Fruit fly (Drosophila melanogaster) whole organism, embryonic: Measurements from ENCODE around the gene Ppm1.

Source experiments
- CG1647 ChIP-seq: fragments of 200-800 bp; sonication (Bioruptor generic); optimal IDR thresholded peaks from 3 replicates; lab custom pipeline; 2016; ENCODE audit warnings: missing biosample characterization, missing genetic modification characterization
- CG17802 ChIP-seq: fragments of 200-800 bp; sonication (Bioruptor generic); optimal IDR thresholded peaks from 2 replicates; lab custom pipeline; 2018; ENCODE audit warnings: missing biosample characterization, mild to moderate bottlenecking, missing genetic modification characterization, moderate library complexity
- CG18262 ChIP-seq: fragments of 200-800 bp; optimal IDR thresholded peaks from 3 replicates; lab custom pipeline; 2019; ENCODE audit warnings: missing biosample characterization, mild to moderate bottlenecking, missing genetic modification characterization, moderate library complexity
- CG31365 ChIP-seq: fragments of 200-800 bp; sonication (Bioruptor generic); optimal IDR thresholded peaks from 2 replicates; lab custom pipeline; 2018; ENCODE audit warnings: missing biosample characterization, mild to moderate bottlenecking, missing genetic modification characterization
- CG3838 ChIP-seq: fragments of 200-800 bp; sonication (Bioruptor generic); optimal IDR thresholded peaks from 3 replicates; lab custom pipeline; 2016; ENCODE audit warnings: missing biosample characterization, missing genetic modification characterization
- CG42726 ChIP-seq: fragments of 200-800 bp; sonication (Bioruptor generic); IDR thresholded peaks from 2 replicates; pipeline ENCODE4 v1.3.6; 2022; ENCODE audit warnings: missing biosample characterization, missing genetic modification characterization; ENCODE audit not compliant: partially characterized antibody
- CG5180 ChIP-seq: fragments of 200-800 bp; sonication (Bioruptor generic); optimal IDR thresholded peaks from 3 replicates; lab custom pipeline; 2017; ENCODE audit warnings: missing biosample characterization, missing genetic modification characterization, mild to moderate bottlenecking, moderate library complexity, missing genetic modification reagents
- CG6791 ChIP-seq: fragments of 200-800 bp; sonication (Bioruptor generic); IDR thresholded peaks from 3 replicates; pipeline ENCODE4 v1.3.6; 2022; ENCODE audit warnings: missing biosample characterization, missing genetic modification characterization; ENCODE audit not compliant: partially characterized antibody
- CG6813 ChIP-seq: fragments of 200-800 bp; sonication (Bioruptor generic); optimal IDR thresholded peaks from 2 replicates; lab custom pipeline; 2017; ENCODE audit warnings: missing biosample characterization, missing genetic modification characterization, mild to moderate bottlenecking, moderate library complexity, missing genetic modification reagents
- CG7987 ChIP-seq: fragments of 200-800 bp; sonication (Bioruptor generic); optimal IDR thresholded peaks from 2 replicates; lab custom pipeline; 2018; ENCODE audit warnings: missing biosample characterization, mild to moderate bottlenecking, missing genetic modification characterization, moderate library complexity
- CG8924 ChIP-seq: fragments of 200-800 bp; optimal IDR thresholded peaks from 3 replicates; lab custom pipeline; 2019; ENCODE audit warnings: missing biosample characterization, mild to moderate bottlenecking, missing genetic modification characterization, moderate library complexity
- CG8944 ChIP-seq: fragments of 200-800 bp; sonication (Bioruptor generic); optimal IDR thresholded peaks from 3 replicates; lab custom pipeline; 2016; ENCODE audit warnings: missing biosample characterization, missing genetic modification characterization
- D19B ChIP-seq: fragments of 200-800 bp; sonication (Bioruptor generic); optimal IDR thresholded peaks from 2 replicates; lab custom pipeline; 2017; ENCODE audit warnings: missing biosample characterization, mild to moderate bottlenecking, missing genetic modification characterization
- Drgx ChIP-seq: fragments of 200-800 bp; sonication (Bioruptor generic); IDR thresholded peaks from 2 replicates; pipeline ENCODE4 v1.3.6; 2022; ENCODE audit warnings: missing biosample characterization, missing genetic modification characterization
- Elba2 ChIP-seq: fragments of 200-800 bp; sonication (Bioruptor generic); optimal IDR thresholded peaks from 3 replicates; lab custom pipeline; 2016; ENCODE audit warnings: missing biosample characterization, missing genetic modification characterization
- Ets65A ChIP-seq: fragments of 200-800 bp; sonication (Bioruptor generic); peaks from one replicate; lab custom pipeline; 2016; ENCODE audit warnings: missing biosample characterization, missing genetic modification characterization
- GATAe ChIP-seq: fragments of 200-800 bp; sonication (Bioruptor generic); conservative IDR thresholded peaks from 2 replicates; pipeline ENCODE4 v1.3.6; 2022; ENCODE audit warnings: missing biosample characterization, missing genetic modification characterization
- HmgZ ChIP-seq: fragments of 200-800 bp; sonication (Bioruptor generic); optimal IDR thresholded peaks from 2 replicates; lab custom pipeline; 2018; ENCODE audit warnings: missing biosample characterization, mild to moderate bottlenecking, missing genetic modification characterization
- Hmr ChIP-seq: fragments of 200-800 bp; sonication (Bioruptor generic); optimal IDR thresholded peaks from 3 replicates; lab custom pipeline; 2017; ENCODE audit warnings: mild to moderate bottlenecking, missing biosample characterization, missing genetic modification reagents, missing genetic modification characterization
- NFAT ChIP-seq: fragments of 200-800 bp; sonication (Bioruptor generic); IDR thresholded peaks from 2 replicates; pipeline ENCODE4 v1.3.6; 2022; ENCODE audit warnings: missing biosample characterization, missing genetic modification characterization
- NK7.1 ChIP-seq: fragments of 200-800 bp; sonication (Bioruptor generic); optimal IDR thresholded peaks from 3 replicates; lab custom pipeline; 2016; ENCODE audit warnings: missing biosample characterization, missing genetic modification characterization
- Nf-YB ChIP-seq: fragments of 200-800 bp; sonication (Bioruptor generic); optimal IDR thresholded peaks from 3 replicates; lab custom pipeline; 2019; ENCODE audit warnings: missing biosample characterization, mild to moderate bottlenecking, missing genetic modification characterization, moderate library complexity
- Stat92E ChIP-seq, 3 experiments: fragments of >200 bp in 2 of 3; fragments of 200-800 bp in 1 of 3; sonication (Bioruptor generic) in 1 of 3; optimal IDR thresholded peaks; 2 replicates each; lab custom pipeline; 2017 to 2019; ENCODE audit warnings: missing biosample characterization in 3 of 3, missing genetic modification characterization in 3 of 3, mild to moderate bottlenecking in 1 of 3, moderate library complexity in 1 of 3
- Usf ChIP-seq: fragments of 200-800 bp; sonication (Bioruptor generic); optimal IDR thresholded peaks from 2 replicates; lab custom pipeline; 2017; ENCODE audit warnings: missing genotype, missing biosample characterization, missing genetic modification characterization
- amos ChIP-seq: fragments of 200-800 bp; sonication (Bioruptor generic); IDR thresholded peaks from 2 replicates; pipeline ENCODE4 v1.3.6; 2022; ENCODE audit warnings: missing biosample characterization, missing genetic modification characterization; ENCODE audit not compliant: partially characterized antibody
- bsh ChIP-seq, 2 experiments: fragments of 200-800 bp; sonication (Bioruptor generic); optimal IDR thresholded peaks; 2 replicates each; lab custom pipeline; 2017 to 2018; ENCODE audit warnings: mild to moderate bottlenecking in 2 of 2, missing biosample characterization in 2 of 2, missing genetic modification characterization in 2 of 2, moderate library complexity in 1 of 2
- cg ChIP-seq: fragments of 200-800 bp; sonication (Bioruptor generic); optimal IDR thresholded peaks from 3 replicates; lab custom pipeline; 2019; ENCODE audit warnings: missing biosample characterization, mild to moderate bottlenecking, missing genetic modification characterization, moderate library complexity
- chn ChIP-seq: fragments of 200-800 bp; sonication (Bioruptor generic); optimal IDR thresholded peaks from 2 replicates; lab custom pipeline; 2016; ENCODE audit warnings: missing biosample characterization, missing genetic modification characterization
- ewg ChIP-seq: fragments of 200-800 bp; sonication (Bioruptor generic); optimal IDR thresholded peaks from 3 replicates; lab custom pipeline; 2017; ENCODE audit warnings: mild to moderate bottlenecking, missing biosample characterization, missing genetic modification reagents, missing genetic modification characterization
- exex ChIP-seq: fragments of 200-800 bp; sonication (Bioruptor generic); optimal IDR thresholded peaks from 4 replicates; lab custom pipeline; 2018; ENCODE audit warnings: missing biosample characterization, mild to moderate bottlenecking, missing genetic modification characterization, moderate library complexity
- ftz-f1 ChIP-seq: fragments of 200-800 bp; sonication (Bioruptor generic); optimal IDR thresholded peaks from 2 replicates; lab custom pipeline; 2016; ENCODE audit warnings: missing biosample characterization, missing genetic modification characterization
- gce ChIP-seq: fragments of 200-800 bp; sonication (Bioruptor generic); IDR thresholded peaks from 3 replicates; pipeline ENCODE4 v1.3.6; 2022; ENCODE audit warnings: missing biosample characterization, missing genetic modification characterization
- gem ChIP-seq: fragments of 200-800 bp; sonication (Bioruptor generic); optimal IDR thresholded peaks from 2 replicates; lab custom pipeline; 2019; ENCODE audit warnings: missing biosample characterization, mild to moderate bottlenecking, missing genetic modification characterization, moderate library complexity
- gfzf ChIP-seq: fragments of 200-800 bp; sonication (Bioruptor generic); optimal IDR thresholded peaks from 2 replicates; lab custom pipeline; 2016; ENCODE audit warnings: missing biosample characterization, mild to moderate bottlenecking, missing genetic modification characterization, moderate library complexity
- kay ChIP-seq: fragments of 200-800 bp; sonication (Bioruptor generic); optimal IDR thresholded peaks from 2 replicates; lab custom pipeline; 2016; ENCODE audit warnings: missing biosample characterization, missing genetic modification characterization
- mirr ChIP-seq: fragments of 200-800 bp; sonication (Bioruptor generic); optimal IDR thresholded peaks from 3 replicates; lab custom pipeline; 2018; ENCODE audit warnings: missing biosample characterization, mild to moderate bottlenecking, missing genetic modification characterization
- nau ChIP-seq: fragments of 200-800 bp; sonication (Bioruptor generic); optimal IDR thresholded peaks from 3 replicates; lab custom pipeline; 2017; ENCODE audit warnings: missing biosample characterization, mild to moderate bottlenecking, missing genetic modification characterization, missing genetic modification reagents
- nerfin-2 ChIP-seq: fragments of 200-800 bp; sonication (Bioruptor generic); IDR thresholded peaks from 2 replicates; pipeline ENCODE4 v1.3.6; 2022; ENCODE audit warnings: missing biosample characterization, missing genetic modification characterization; ENCODE audit not compliant: partially characterized antibody
- pb ChIP-seq: fragments of 200-800 bp; sonication (Bioruptor generic); optimal IDR thresholded peaks from 3 replicates; lab custom pipeline; 2016; ENCODE audit warnings: missing biosample characterization, missing genetic modification characterization
- phol ChIP-seq: fragments of 200-800 bp; sonication (Bioruptor generic); optimal IDR thresholded peaks from 3 replicates; lab custom pipeline; 2018; ENCODE audit warnings: missing biosample characterization, mild to moderate bottlenecking, missing genetic modification characterization, moderate library complexity
- pros ChIP-seq: fragments of 200-800 bp; sonication (Bioruptor generic); optimal IDR thresholded peaks from 3 replicates; lab custom pipeline; 2019; ENCODE audit warnings: missing biosample characterization, mild to moderate bottlenecking, missing genetic modification characterization, moderate library complexity
- row ChIP-seq: fragments of 200-800 bp; sonication (Bioruptor generic); IDR thresholded peaks from 3 replicates; pipeline ENCODE4 v1.3.6; 2022; ENCODE audit warnings: missing biosample characterization, missing genetic modification characterization
- sc ChIP-seq, 3 experiments: fragments of >200 bp in 2 of 3; fragments of 200-800 bp in 1 of 3; sonication (Bioruptor generic) in 1 of 3; optimal IDR thresholded peaks; 2 replicates in 2 of 3; 3 replicates in 1 of 3; lab custom pipeline; 2017; ENCODE audit warnings: mild to moderate bottlenecking in 1 of 3, missing biosample characterization in 1 of 3, missing genetic modification characterization in 1 of 3, missing genetic modification reagents in 1 of 3
- sd ChIP-seq: fragments of 200-800 bp; sonication (Bioruptor generic); optimal IDR thresholded peaks from 3 replicates; lab custom pipeline; 2018; ENCODE audit warnings: missing biosample characterization, mild to moderate bottlenecking, missing genetic modification characterization, moderate library complexity
- sna ChIP-seq: fragments of 200-800 bp; sonication (Bioruptor generic); IDR thresholded peaks from 2 replicates; pipeline ENCODE4 v1.3.6; 2022; ENCODE audit warnings: missing biosample characterization, missing genetic modification characterization; ENCODE audit not compliant: partially characterized antibody
- sug ChIP-seq: fragments of 200-800 bp; optimal IDR thresholded peaks from 2 replicates; lab custom pipeline; 2019; ENCODE audit warnings: missing biosample characterization, mild to moderate bottlenecking, missing genetic modification characterization, moderate library complexity
- zen ChIP-seq: fragments of 200-800 bp; sonication (Bioruptor generic); optimal IDR thresholded peaks from 3 replicates; lab custom pipeline; 2018; ENCODE audit warnings: missing biosample characterization, mild to moderate bottlenecking, missing genetic modification characterization, moderate library complexity

Gene Ppm1

dm6 chr3L:616482-617148 is 35.5 kb downstream of the Ppm1 start (continued):
- TF ChIP-seq NK7.1 (GFP tag; lab: Kevin White, UChicago) (no peak), pros (GFP tag; lab: Kevin White, UChicago) (peak; percentile 72), ftz-f1 (peak; percentile 26), Elba2 (no peak), cg (GFP tag; lab: Kevin White, UChicago) (peak; percentile 98), sd (peak; percentile 100), Nf-YB (GFP tag; lab: Kevin White, UChicago) (peak; percentile 36), Stat92E (GFP tag; optimal IDR thresholded peaks at IDR 0.05; lab: Kevin White, UChicago) (peak in 1 of 3 experiments; percentile 41), CG31365 (tag; lab: Kevin White, UChicago) (no peak), CG6813 (GFP tag; lab: Kevin White, UChicago) (no peak), CG8944 (GFP tag; lab: Kevin White, UChicago) (no peak), pb (GFP tag; lab: Kevin White, UChicago) (no peak), gfzf (GFP tag; lab: Kevin White, UChicago) (no peak), phol (peak; percentile 19), zen (tag; lab: Kevin White, UChicago) (no peak), mirr (peak; percentile 98), CG6791 (GFP tag; lab: Robert Waterston, UW) (no peak), GATAe (GFP tag; lab: Robert Waterston, UW) (peak; percentile 61), CG42726 (GFP tag; lab: Robert Waterston, UW) (0 out of 2 replicates have a peak, but pooled peaks have one; percentile 11), Hmr (peak; percentile 2), CG5180 (peak; percentile 2), sc (optimal IDR thresholded peaks at IDR 0.05; lab: Kevin White, UChicago) (no peak), sc (GFP tag; optimal IDR thresholded peaks at IDR 0.05; lab: Kevin White, UChicago) (no peak), NFAT (GFP tag; lab: Robert Waterston, UW) (peak; percentile 39; the same call in 1 of the 2 replicates), amos (GFP tag; lab: Robert Waterston, UW) (peak; percentile 21; the same call in 1 of the 2 replicates), nau (GFP tag; lab: Kevin White, UChicago) (peak; percentile 52), sug (tag; lab: Kevin White, UChicago) (peak; percentile 74), exex (peak; percentile 72), CG18262 (tag; lab: Kevin White, UChicago) (no peak), CG1647 (no peak), gce (GFP tag; lab: Robert Waterston, UW) (0 out of 3 replicates have a peak, but pooled peaks have one; percentile 19), sna (GFP tag; lab: Robert Waterston, UW) (peak; percentile 38; the same call in 1 of the 2 replicates), CG8924 (peak; percentile 68), nerfin-2 (GFP tag; lab: Robert Waterston, UW) (peak; percentile 25; the same call in 1 of the 2 replicates), Drgx (peak; percentile 64), gem (no peak), CG3838 (GFP tag; lab: Kevin White, UChicago) (peak; percentile 80), D19B (no peak), row (GFP tag; lab: Robert Waterston, UW) (peak; percentile 17; the same call in 1 of the 3 replicates), kay (GFP tag; lab: Kevin White, UChicago) (peak; percentile 42), CG17802 (tag; lab: Kevin White, UChicago) (no peak), Ets65A (no peak), Usf (GFP tag; lab: Kevin White, UChicago) (no peak), HmgZ (tag; lab: Kevin White, UChicago) (peak; percentile 74), chn (GFP tag; lab: Kevin White, UChicago) (peak; percentile 58), ewg (peak; percentile 12), bsh (GFP tag; optimal IDR thresholded peaks at IDR 0.05; lab: Kevin White, UChicago) (no peak), CG7987 (peak; percentile 68)
